Worm (Caenorhabditis elegans): ENCODE measurements around the gene C39H7.4.

ce11 chrIV:5605225-5605624 is 9.2 kb downstream of the C39H7.4 start:
- TF ChIP-seq pha-4 (tag; optimal IDR thresholded peaks at IDR 0.05) (no peak), sox-4 (tag; optimal IDR thresholded peaks at IDR 0.05) (no peak)
